Fruit fly (Drosophila melanogaster): Measurements from ENCODE around the gene CecA2.

CecA2 gene

dm6 chr3R:30191462-30191874, 20.5 kb upstream of the CecA2 start (continued):
- TF ChIP-seq Nf-YB (GFP tag; optimal IDR thresholded peaks at IDR 0.05) (no peak), gsb-n (tag; optimal IDR thresholded peaks at IDR 0.05) (peak; percentile 27), CG3407 (GFP tag; optimal IDR thresholded peaks at IDR 0.05) (no peak), ro (GFP tag; IDR thresholded peaks at IDR 0.05) (no peak), shn (GFP tag; optimal IDR thresholded peaks at IDR 0.05) (peak; percentile 66), gfzf (GFP tag; optimal IDR thresholded peaks at IDR 0.05) (no peak), kni (GFP tag; optimal IDR thresholded peaks at IDR 0.05) (no peak), gem (tag; optimal IDR thresholded peaks at IDR 0.05) (peak; percentile 61), CG8924 (tag; optimal IDR thresholded peaks at IDR 0.05) (peak; percentile 12), Nf-YA (GFP tag; IDR thresholded peaks at IDR 0.05) (no peak), CG2199 (GFP tag; IDR thresholded peaks at IDR 0.05) (no peak), CG4707 (GFP tag; optimal IDR thresholded peaks at IDR 0.05) (no peak), CG2875 (GFP tag; optimal IDR thresholded peaks at IDR 0.05) (no peak), CG43689 (GFP tag; IDR thresholded peaks at IDR 0.05) (no peak), CG7786 (GFP tag; optimal IDR thresholded peaks at IDR 0.05) (peak; percentile 64), Hr51 (GFP tag; optimal IDR thresholded peaks at IDR 0.05) (peak in 1 of 2 experiments; percentile 65), chif (GFP tag; optimal IDR thresholded peaks at IDR 0.05) (peak in 1 of 2 experiments; percentile 59), croc (GFP tag; conservative IDR thresholded peaks at IDR 0.05) (no peak; the same call in 2 of the 3 replicates), slp2 (GFP tag; optimal IDR thresholded peaks at IDR 0.05) (peak; percentile 54), nerfin-2 (GFP tag; IDR thresholded peaks at IDR 0.05; ENCODE audit: partially characterized antibody) (no peak), kah (GFP tag; optimal IDR thresholded peaks at IDR 0.05) (no peak), CG11504 (tag; optimal IDR thresholded peaks at IDR 0.05) (peak; percentile 54), dm (GFP tag; optimal IDR thresholded peaks at IDR 0.05) (peak; percentile 19), knrl (GFP tag; IDR thresholded peaks at IDR 0.05; ENCODE audit: partially characterized antibody) (no peak), CG3726 (GFP tag; IDR thresholded peaks at IDR 0.05) (no peak), Dip2 (GFP tag; IDR thresholded peaks at IDR 0.05) (no peak), CG3995 (GFP tag; optimal IDR thresholded peaks at IDR 0.05) (no peak), pb (GFP tag; optimal IDR thresholded peaks at IDR 0.05) (peak; percentile 47), Atf6 (GFP tag; IDR thresholded peaks at IDR 0.05) (no peak), tup (GFP tag; optimal IDR thresholded peaks at IDR 0.05) (no peak), Bdp1 (GFP tag; optimal IDR thresholded peaks at IDR 0.05) (no peak), Hsf (GFP tag; optimal IDR thresholded peaks at IDR 0.05) (peak; percentile 31), nau (GFP tag; optimal IDR thresholded peaks at IDR 0.05) (no peak), CG8765 (GFP tag; IDR thresholded peaks at IDR 0.05) (no peak), stc (GFP tag; IDR thresholded peaks at IDR 0.05) (no peak), nmo (GFP tag; optimal IDR thresholded peaks at IDR 0.05) (peak; percentile 83), cwo (GFP tag; optimal IDR thresholded peaks at IDR 0.05) (peak; percentile 39), phol (tag; optimal IDR thresholded peaks at IDR 0.05) (peak; percentile 29), CG6654 (GFP tag; optimal IDR thresholded peaks at IDR 0.05) (no peak), ab (GFP tag; optimal IDR thresholded peaks at IDR 0.05) (no peak), CG9797 (GFP tag; optimal IDR thresholded peaks at IDR 0.05) (no peak), CG2889 (GFP tag; IDR thresholded peaks at IDR 0.05) (no peak), Antp (GFP tag; optimal IDR thresholded peaks at IDR 0.05) (peak; percentile 57), E2f1 (GFP tag; IDR thresholded peaks at IDR 0.05) (peak; percentile 16; the same call in 1 of the 2 replicates), CG16779 (GFP tag; IDR thresholded peaks at IDR 0.05) (no peak), CG6689 (GFP tag; IDR thresholded peaks at IDR 0.05) (no peak), pan (optimal IDR thresholded peaks at IDR 0.05) (no peak), pan (GFP tag; optimal IDR thresholded peaks at IDR 0.05 in 1 of 2, IDR thresholded peaks at IDR 0.05 in 1 of 2) (no peak), pros (GFP tag; optimal IDR thresholded peaks at IDR 0.05) (no peak), prd (optimal IDR thresholded peaks at IDR 0.05) (no peak), prd (GFP tag; IDR thresholded peaks at IDR 0.05) (peak; percentile 6; the same call in 1 of the 3 replicates), CG8281 (tag; optimal IDR thresholded peaks at IDR 0.05) (no peak)

All from whole organism, embryonic.